Worm (Caenorhabditis elegans): ENCODE data around the gene nhr-58.

nhr-58 gene

ce11 chrV:552406-552805 is 20.3 kb downstream of the nhr-58 start:
- TF ChIP-seq ztf-26 (tag; optimal IDR thresholded peaks at IDR 0.05): no peak
- TF ChIP-seq F57C9.4 (tag; optimal IDR thresholded peaks at IDR 0.05): no peak
- TF ChIP-seq snpc-1.1 (tag; optimal IDR thresholded peaks at IDR 0.05; ENCODE audit: insufficient read depth): no peak
- TF ChIP-seq ceh-100 (GFP tag; IDR thresholded peaks at IDR 0.05): no peak
- no peak for TF ChIP-seq mes-4 (tag; optimal IDR thresholded peaks at IDR 0.05)
- no peak for TF ChIP-seq hrde-1 (tag; optimal IDR thresholded peaks at IDR 0.05; ENCODE audit: borderline replicate concordance)
- no peak for TF ChIP-seq F55B11.4 (tag; optimal IDR thresholded peaks at IDR 0.05; ENCODE audit: borderline replicate concordance, insufficient read depth)
- no peak for TF ChIP-seq lin-54 (GFP tag; optimal IDR thresholded peaks at IDR 0.05)
- no peak for TF ChIP-seq nhr-27 (tag; optimal IDR thresholded peaks at IDR 0.05)
- no peak for TF ChIP-seq attf-3 (GFP tag; conservative IDR thresholded peaks at IDR 0.05)
- TF ChIP-seq snpc-3.4 (tag; optimal IDR thresholded peaks at IDR 0.05): no peak
- no peak for TF ChIP-seq madf-10 (tag; optimal IDR thresholded peaks at IDR 0.05)
- TF ChIP-seq madf-8 (GFP tag; conservative IDR thresholded peaks at IDR 0.05): no peak
- no peak for TF ChIP-seq unc-62 (GFP tag; optimal IDR thresholded peaks at IDR 0.05)
- no peak for TF ChIP-seq gei-17 (GFP tag; optimal IDR thresholded peaks at IDR 0.05)
- TF ChIP-seq sptf-2 (GFP tag; optimal IDR thresholded peaks at IDR 0.05): no peak
- no peak for TF ChIP-seq mel-28 (tag; optimal IDR thresholded peaks at IDR 0.05; ENCODE audit: borderline replicate concordance)
- TF ChIP-seq ztf-3 (GFP tag; optimal IDR thresholded peaks at IDR 0.05): no peak
- no peak for TF ChIP-seq xnd-1 (tag; optimal IDR thresholded peaks at IDR 0.05)
- TF ChIP-seq atf-7 (tag; optimal IDR thresholded peaks at IDR 0.05): no peak

ce11 chrV:553067-553466 is 21.0 kb downstream of the nhr-58 start, which contains the start of gene C14C6.8:
TSS of gene C14C6.8 (minus strand) at chrV:553167.
- TF ChIP-seq lag-1 (GFP tag; IDR thresholded peaks at IDR 0.05) (no peak), mxl-1 (tag; optimal IDR thresholded peaks at IDR 0.05) (no peak), lin-35 (GFP tag; optimal IDR thresholded peaks at IDR 0.05) (no peak), let-526 (GFP tag; IDR thresholded peaks at IDR 0.05) (no peak), egl-18 (GFP tag; IDR thresholded peaks at IDR 0.05) (no peak), madf-10 (tag; optimal IDR thresholded peaks at IDR 0.05) (no peak), rcor-1 (GFP tag; IDR thresholded peaks at IDR 0.05) (no peak), ZK185.1 (tag; optimal IDR thresholded peaks at IDR 0.05; ENCODE audit: poor library complexity, severe bottlenecking) (no peak), fkh-3 (tag; optimal IDR thresholded peaks at IDR 0.05) (no peak), dpl-1 (GFP tag; optimal IDR thresholded peaks at IDR 0.05) (no peak), Y67H2A.10 (GFP tag; conservative IDR thresholded peaks at IDR 0.05) (no peak), snpc-4 (GFP tag; optimal IDR thresholded peaks at IDR 0.05) (no peak), snpc-4 (tag; optimal IDR thresholded peaks at IDR 0.05) (no peak), him-1 (tag; optimal IDR thresholded peaks at IDR 0.05) (no peak)

DNA sequence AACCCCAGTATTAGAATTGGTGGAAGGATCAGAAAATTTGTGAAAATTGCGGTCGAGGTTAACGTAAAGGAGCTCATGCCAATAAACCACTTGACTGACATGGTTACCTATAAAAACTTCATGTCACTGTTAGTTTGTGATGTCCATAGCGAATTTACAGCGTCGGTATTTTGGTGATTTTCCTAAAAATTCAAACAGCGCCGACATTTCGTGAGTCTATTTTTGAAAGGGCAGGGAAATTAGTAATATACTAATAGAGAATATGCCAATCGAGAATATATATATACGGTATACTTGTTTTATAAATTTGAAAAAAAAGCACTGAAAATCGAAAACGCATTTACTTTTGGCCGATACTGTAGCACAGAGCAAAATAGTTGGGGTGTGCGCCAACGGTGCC is 24.0 kb downstream of the nhr-58 start, which contains the start of gene srx-8:
Gene srx-8 (minus strand): TSS at position 101 of the 400 bp plus-strand sequence.
- TF ChIP-seq T26A5.8 (tag; optimal IDR thresholded peaks at IDR 0.05): no peak
- TF ChIP-seq Y79H2A.3 (GFP tag; conservative IDR thresholded peaks at IDR 0.05): no peak
- no peak for TF ChIP-seq aptf-3 (GFP tag; IDR thresholded peaks at IDR 0.05)
- TF ChIP-seq F23B12.7 (tag; optimal IDR thresholded peaks at IDR 0.05; ENCODE audit: insufficient read depth): no peak
- TF ChIP-seq let-526 (GFP tag; IDR thresholded peaks at IDR 0.05): no peak
- no peak for TF ChIP-seq somi-1 (GFP tag; optimal IDR thresholded peaks at IDR 0.05)
- TF ChIP-seq dpl-1 (GFP tag; optimal IDR thresholded peaks at IDR 0.05): no peak
- no peak for TF ChIP-seq madf-10 (tag; optimal IDR thresholded peaks at IDR 0.05)
- no peak for TF ChIP-seq C06A6.2 (GFP tag; conservative IDR thresholded peaks at IDR 0.05)
- TF ChIP-seq Y53F4B.3 (GFP tag; IDR thresholded peaks at IDR 0.05): no peak
- TF ChIP-seq chd-7 (tag; optimal IDR thresholded peaks at IDR 0.05): no peak
- no peak for TF ChIP-seq Y53G8AR.9 (GFP tag; conservative IDR thresholded peaks at IDR 0.05)
- no peak for TF ChIP-seq rpc-1 (optimal IDR thresholded peaks at IDR 0.05)
- no peak for TF ChIP-seq rpc-1 (tag; optimal IDR thresholded peaks at IDR 0.05)
- no peak for TF ChIP-seq die-1 (tag; optimal IDR thresholded peaks at IDR 0.05)
- no peak for TF ChIP-seq rec-8 (tag; optimal IDR thresholded peaks at IDR 0.05)
